Worm (Caenorhabditis elegans): Measurements from ENCODE around the gene F26F12.5.
A peak's percentile ranks its signal among the peaks of the same experiment; 100 is the strongest.

The F26F12.5 gene

ce11 chrV:5835979-5836615, 28.9 kb downstream of the F26F12.5 start (continued):
- TF ChIP-seq aha-1 (tag) (no peak), spr-3 (GFP tag; optimal IDR thresholded peaks at IDR 0.05) (peak; percentile 1), mxl-3 (GFP tag; optimal IDR thresholded peaks at IDR 0.05) (peak; percentile 43), daf-16 (GFP tag; optimal IDR thresholded peaks at IDR 0.05) (no peak), daf-16 (tag; optimal IDR thresholded peaks at IDR 0.05) (no peak), gei-8 (GFP tag; optimal IDR thresholded peaks at IDR 0.05) (peak; percentile 17), Y48G9A.11 (GFP tag; IDR thresholded peaks at IDR 0.05) (0 out of 2 replicates have a peak, but pooled peaks have one; percentile 23), lir-3 (tag; optimal IDR thresholded peaks at IDR 0.05) (no peak), F44E2.7 (GFP tag; IDR thresholded peaks at IDR 0.05) (no peak), F10B5.3 (tag; optimal IDR thresholded peaks at IDR 0.05) (no peak), spr-1 (tag; optimal IDR thresholded peaks at IDR 0.05) (no peak), daf-19 (GFP tag; conservative IDR thresholded peaks at IDR 0.05) (no peak), D1046.2 (GFP tag; IDR thresholded peaks at IDR 0.05) (peak; percentile 42; the same call in 1 of the 2 replicates), hif-1 (tag; optimal IDR thresholded peaks at IDR 0.05) (no peak), madf-9 (GFP tag; conservative IDR thresholded peaks at IDR 0.05) (no peak), dpl-1 (GFP tag; optimal IDR thresholded peaks at IDR 0.05) (no peak), egl-43 (GFP tag; IDR thresholded peaks at IDR 0.05) (0 out of 2 replicates have a peak, but pooled peaks have one; percentile 41), zip-2 (tag; optimal IDR thresholded peaks at IDR 0.05) (no peak), nhr-102 (tag; optimal IDR thresholded peaks at IDR 0.05) (no peak), nhr-10 (tag; optimal IDR thresholded peaks at IDR 0.05) (no peak), dmd-8 (GFP tag; IDR thresholded peaks at IDR 0.05) (no peak), mxl-2 (GFP tag; conservative IDR thresholded peaks at IDR 0.05) (no peak), ceh-44 (GFP tag; IDR thresholded peaks at IDR 0.05) (no peak), F37D6.2 (tag; optimal IDR thresholded peaks at IDR 0.05) (no peak), Y75B8A.6 (GFP tag; IDR thresholded peaks at IDR 0.05) (no peak), nhr-48 (tag; optimal IDR thresholded peaks at IDR 0.05) (no peak), nhr-76 (tag; optimal IDR thresholded peaks at IDR 0.05) (no peak), ceh-32 (tag; optimal IDR thresholded peaks at IDR 0.05; ENCODE audit: poor library complexity) (no peak), fos-1 (tag; optimal IDR thresholded peaks at IDR 0.05) (no peak), egl-27 (tag; optimal IDR thresholded peaks at IDR 0.05) (no peak), lin-1 (GFP tag; IDR thresholded peaks at IDR 0.05) (no peak), ZK337.2 (GFP tag; IDR thresholded peaks at IDR 0.05) (no peak), vab-7 (GFP tag; IDR thresholded peaks at IDR 0.05) (no peak), unc-39 (tag; optimal IDR thresholded peaks at IDR 0.05) (no peak), nhr-11 (tag; optimal IDR thresholded peaks at IDR 0.05) (no peak), ctbp-1 (GFP tag; IDR thresholded peaks at IDR 0.05) (peak; percentile 78), ceh-82 (tag; optimal IDR thresholded peaks at IDR 0.05) (no peak), snpc-4 (tag; optimal IDR thresholded peaks at IDR 0.05) (no peak), aly-2 (tag; optimal IDR thresholded peaks at IDR 0.05) (no peak), hlh-11 (tag; optimal IDR thresholded peaks at IDR 0.05) (peak; percentile 43), lin-38 (GFP tag; IDR thresholded peaks at IDR 0.05) (peak; percentile 28; the same call in 1 of the 2 replicates), php-3 (GFP tag; IDR thresholded peaks at IDR 0.05) (no peak), nhr-6 (tag; optimal IDR thresholded peaks at IDR 0.05) (no peak), cey-2 (tag; optimal IDR thresholded peaks at IDR 0.05; ENCODE audit: borderline replicate concordance, insufficient read depth) (no peak), pha-4 (GFP tag; IDR thresholded peaks at IDR 0.05) (0 out of 2 replicates have a peak, but pooled peaks have one; percentile 10), pha-4 (tag; optimal IDR thresholded peaks at IDR 0.05) (no peak), ztf-7 (tag; optimal IDR thresholded peaks at IDR 0.05) (no peak), nhr-25 (tag; optimal IDR thresholded peaks at IDR 0.05; ENCODE audit: borderline replicate concordance, insufficient read depth) (no peak), set-16 (GFP tag; IDR thresholded peaks at IDR 0.05) (peak; percentile 99), ceh-28 (tag; optimal IDR thresholded peaks at IDR 0.05) (no peak), nhr-42 (GFP tag; IDR thresholded peaks at IDR 0.05) (no peak)
